Worm (Caenorhabditis elegans): ENCODE results near the gene wrt-3.

ce11 chrIV:9438753-9439152 lies 38.5 kb downstream of the wrt-3 start:
- TF ChIP-seq flt-1 (GFP tag; IDR thresholded peaks at IDR 0.05) (no peak), klf-2 (GFP tag; conservative IDR thresholded peaks at IDR 0.05) (no peak), ref-1 (GFP tag; conservative IDR thresholded peaks at IDR 0.05) (no peak), med-1 (GFP tag; optimal IDR thresholded peaks at IDR 0.05; ENCODE audit: insufficient read depth) (no peak), T22C8.4 (GFP tag; IDR thresholded peaks at IDR 0.05) (no peak), cog-1 (tag; optimal IDR thresholded peaks at IDR 0.05) (no peak), tab-1 (GFP tag; IDR thresholded peaks at IDR 0.05) (no peak), ztf-23 (GFP tag; IDR thresholded peaks at IDR 0.05) (no peak), ztf-29 (GFP tag; IDR thresholded peaks at IDR 0.05) (no peak)
